Worm (Caenorhabditis elegans): Measurements from ENCODE around the gene F09C6.16.

- TF ChIP-seq nhr-237 (tag; optimal IDR thresholded peaks at IDR 0.05), result no peak
- TF ChIP-seq nhr-76 (tag; optimal IDR thresholded peaks at IDR 0.05), result no peak
- no peak for TF ChIP-seq sea-2 (GFP tag; optimal IDR thresholded peaks at IDR 0.05)
- TF ChIP-seq skn-1 (tag; optimal IDR thresholded peaks at IDR 0.05), result no peak
- TF ChIP-seq elt-3 (tag; optimal IDR thresholded peaks at IDR 0.05), result no peak
- no peak for TF ChIP-seq mdl-1 (tag; optimal IDR thresholded peaks at IDR 0.05)
- TF ChIP-seq pha-4 (tag; optimal IDR thresholded peaks at IDR 0.05), result no peak
- no peak for TF ChIP-seq nhr-25 (tag; optimal IDR thresholded peaks at IDR 0.05)
Measured at ce11 chrV:16880054-16880453, 29.7 kb downstream of the F09C6.16 start, which contains the start of gene F09C6.3.
